Fruit fly (Drosophila melanogaster) whole organism, embryonic: ENCODE results near the gene CG9389.

Experiments used
- Antp ChIP-seq: fragments of 200-800 bp; sonication (Bioruptor generic); optimal IDR thresholded peaks from 3 replicates; lab custom pipeline; 2016; ENCODE audit warnings: missing biosample characterization, missing genetic modification characterization
- Awh ChIP-seq: fragments of 200-800 bp; sonication (Bioruptor generic); IDR thresholded peaks from 2 replicates; pipeline ENCODE4, ENCODE4 v1.3.6; 2022; ENCODE audit warnings: missing biosample characterization, missing genetic modification characterization
- BtbVII ChIP-seq: fragments of 200-800 bp; sonication (Bioruptor generic); optimal IDR thresholded peaks from 3 replicates; lab custom pipeline; 2017; ENCODE audit warnings: missing biosample characterization, mild to moderate bottlenecking, missing genetic modification characterization
- CG1024 ChIP-seq: fragments of 200-800 bp; sonication (Bioruptor generic); IDR thresholded peaks from 2 replicates; pipeline ENCODE4 v1.3.6; 2022; ENCODE audit warnings: missing biosample characterization, missing genetic modification characterization
- CG11723 ChIP-seq: fragments of 200-800 bp; sonication (Bioruptor generic); optimal IDR thresholded peaks from 2 replicates; lab custom pipeline; 2017; ENCODE audit warnings: missing biosample characterization, mild to moderate bottlenecking, missing genetic modification characterization
- CG12219 ChIP-seq: fragments of 200-800 bp; sonication (Bioruptor generic); optimal IDR thresholded peaks from 3 replicates; lab custom pipeline; 2018; ENCODE audit warnings: missing biosample characterization, mild to moderate bottlenecking, missing genetic modification characterization
- CG1233 ChIP-seq: fragments of 200-800 bp; sonication (Bioruptor generic); optimal IDR thresholded peaks from 4 replicates; lab custom pipeline; 2018; ENCODE audit warnings: missing biosample characterization, mild to moderate bottlenecking, missing genetic modification characterization
- CG15514 ChIP-seq: fragments of 200-800 bp; sonication (Bioruptor generic); optimal IDR thresholded peaks from 3 replicates; lab custom pipeline; 2017; ENCODE audit warnings: missing biosample characterization, missing genetic modification characterization, mild to moderate bottlenecking, moderate library complexity, missing genetic modification reagents
- CG15601 ChIP-seq: fragments of 200-800 bp; sonication (Bioruptor generic); optimal IDR thresholded peaks from 3 replicates; lab custom pipeline; 2019; ENCODE audit warnings: missing biosample characterization, mild to moderate bottlenecking, missing genetic modification characterization, moderate library complexity
- CG2875 ChIP-seq: fragments of 200-800 bp; sonication (Bioruptor generic); optimal IDR thresholded peaks from 2 replicates; lab custom pipeline; 2017; ENCODE audit warnings: missing biosample characterization, mild to moderate bottlenecking, missing genetic modification characterization, missing genetic modification reagents
- CG31388 ChIP-seq: fragments of 200-800 bp; sonication (Bioruptor generic); optimal IDR thresholded peaks from 2 replicates; lab custom pipeline; 2016; ENCODE audit warnings: missing biosample characterization, missing genetic modification characterization
- CG31441 ChIP-seq: fragments of 200-800 bp; sonication (Bioruptor generic); IDR thresholded peaks from 2 replicates; pipeline ENCODE4 v1.3.6; 2022; ENCODE audit warnings: missing biosample characterization, missing genetic modification characterization
- CG33557 ChIP-seq: fragments of 200-800 bp; sonication (Bioruptor generic); optimal IDR thresholded peaks from 2 replicates; lab custom pipeline; 2019; ENCODE audit warnings: missing biosample characterization, mild to moderate bottlenecking, missing genetic modification characterization, moderate library complexity
- CG43689 ChIP-seq: fragments of 200-800 bp; sonication (Bioruptor generic); IDR thresholded peaks from 2 replicates; pipeline ENCODE4 v1.3.6; 2022; ENCODE audit warnings: missing biosample characterization, missing genetic modification characterization
- CG4617 ChIP-seq: fragments of 200-800 bp; sonication (Bioruptor generic); optimal IDR thresholded peaks from 3 replicates; lab custom pipeline; 2016; ENCODE audit warnings: missing biosample characterization, missing genetic modification characterization, borderline replicate concordance
- CG6689 ChIP-seq: fragments of 200-800 bp; sonication (Bioruptor generic); IDR thresholded peaks from 2 replicates; pipeline ENCODE4 v1.3.6; 2022; ENCODE audit warnings: missing biosample characterization, missing genetic modification characterization
- CG8478 ChIP-seq: fragments of >200 bp; optimal IDR thresholded peaks from 2 replicates; lab custom pipeline; 2018
- CG9727 ChIP-seq: fragments of 200-800 bp; sonication (Bioruptor generic); optimal IDR thresholded peaks from 3 replicates; lab custom pipeline; 2017; ENCODE audit warnings: missing biosample characterization, mild to moderate bottlenecking, missing genetic modification characterization
- Deaf1 ChIP-seq: fragments of 200-800 bp; optimal IDR thresholded peaks from 3 replicates; lab custom pipeline; 2019; ENCODE audit warnings: missing biosample characterization, mild to moderate bottlenecking, missing genetic modification characterization, moderate library complexity
- Dip3 ChIP-seq: fragments of 200-800 bp; sonication (Bioruptor generic); optimal IDR thresholded peaks from 3 replicates; lab custom pipeline; 2016; ENCODE audit warnings: missing biosample characterization, missing genetic modification characterization
- Ets65A ChIP-seq: fragments of 200-800 bp; sonication (Bioruptor generic); peaks from one replicate; lab custom pipeline; 2016; ENCODE audit warnings: missing biosample characterization, missing genetic modification characterization
- Fer1 ChIP-seq: fragments of 200-800 bp; sonication (Bioruptor generic); optimal IDR thresholded peaks from 2 replicates; lab custom pipeline; 2017; ENCODE audit warnings: missing biosample characterization, mild to moderate bottlenecking, missing genetic modification characterization
- Fer2 ChIP-seq: fragments of 200-800 bp; sonication (Bioruptor generic); optimal IDR thresholded peaks from 2 replicates; lab custom pipeline; 2018; ENCODE audit warnings: missing biosample characterization, mild to moderate bottlenecking, missing genetic modification characterization, moderate library complexity
- Med ChIP-seq: fragments of 200-800 bp; sonication (Bioruptor generic); peaks from one replicate; lab custom pipeline; 2016; ENCODE audit warnings: missing biosample characterization, missing genetic modification characterization, mild to moderate bottlenecking, inconsistent platforms, moderate library complexity
- Pdp1 ChIP-seq, 2 experiments: fragments of 200-800 bp; sonication (Bioruptor generic); optimal IDR thresholded peaks; 3 replicates each; lab custom pipeline; 2016; ENCODE audit warnings: missing biosample characterization in 2 of 2, missing genetic modification characterization in 2 of 2, mild to moderate bottlenecking in 1 of 2, moderate library complexity in 1 of 2
- Sox100B ChIP-seq: fragments of 200-800 bp; sonication (Bioruptor generic); optimal IDR thresholded peaks from 3 replicates; lab custom pipeline; 2018; ENCODE audit warnings: missing biosample characterization, mild to moderate bottlenecking, missing genetic modification characterization
- Tbp ChIP-seq: fragments of >200 bp; optimal IDR thresholded peaks from 2 replicates; lab custom pipeline; 2018; ENCODE audit warnings: missing biosample characterization, missing genetic modification characterization
- abd-A ChIP-seq: fragments of 200-800 bp; sonication (Bioruptor generic); optimal IDR thresholded peaks from 3 replicates; lab custom pipeline; 2019; ENCODE audit warnings: missing biosample characterization, mild to moderate bottlenecking, missing genetic modification characterization, moderate library complexity
- cas ChIP-seq: fragments of 200-800 bp; sonication (Bioruptor generic); IDR thresholded peaks from 2 replicates; pipeline ENCODE4 v1.3.6; 2022; ENCODE audit warnings: missing biosample characterization, missing genetic modification characterization
- chinmo ChIP-seq: fragments of 200-800 bp; sonication (Bioruptor generic); IDR thresholded peaks from 4 replicates; pipeline ENCODE4 v1.3.6; 2022; ENCODE audit warnings: missing biosample characterization, missing genetic modification characterization; ENCODE audit not compliant: partially characterized antibody
- corto ChIP-seq: fragments of 200-800 bp; sonication (Bioruptor generic); optimal IDR thresholded peaks from 2 replicates; lab custom pipeline; 2016; ENCODE audit warnings: missing biosample characterization, mild to moderate bottlenecking, missing genetic modification characterization, moderate library complexity
- croc ChIP-seq: fragments of 200-800 bp; sonication (Bioruptor generic); conservative IDR thresholded peaks from 3 replicates; pipeline ENCODE4 v1.3.6; 2022; ENCODE audit warnings: missing biosample characterization, missing genetic modification characterization
- crol ChIP-seq: fragments of 200-800 bp; sonication (Bioruptor generic); IDR thresholded peaks from 2 replicates; pipeline ENCODE4 v1.3.6; 2022; ENCODE audit warnings: missing biosample characterization, missing genetic modification characterization
- grn ChIP-seq: fragments of 200-800 bp; sonication (Bioruptor generic); optimal IDR thresholded peaks from 3 replicates; lab custom pipeline; 2017; ENCODE audit warnings: missing biosample characterization, missing genetic modification characterization
- kni ChIP-seq: fragments of 200-800 bp; sonication (Bioruptor generic); optimal IDR thresholded peaks from 3 replicates; lab custom pipeline; 2017; ENCODE audit warnings: mild to moderate bottlenecking, missing biosample characterization, missing genetic modification reagents, missing genetic modification characterization
- lilli ChIP-seq: fragments of 200-800 bp; sonication (Bioruptor generic); optimal IDR thresholded peaks from 3 replicates; lab custom pipeline; 2016; ENCODE audit warnings: missing biosample characterization, missing genetic modification characterization
- nom ChIP-seq: fragments of 200-800 bp; sonication (Bioruptor generic); optimal IDR thresholded peaks from 2 replicates; lab custom pipeline; 2017; ENCODE audit warnings: missing biosample characterization, missing genetic modification characterization, mild to moderate bottlenecking, moderate library complexity, missing genetic modification reagents
- pros ChIP-seq: fragments of 200-800 bp; sonication (Bioruptor generic); optimal IDR thresholded peaks from 3 replicates; lab custom pipeline; 2019; ENCODE audit warnings: missing biosample characterization, mild to moderate bottlenecking, missing genetic modification characterization, moderate library complexity
- pzg ChIP-seq: fragments of 200-800 bp; sonication (Bioruptor generic); optimal IDR thresholded peaks from 3 replicates; lab custom pipeline; 2018; ENCODE audit warnings: missing biosample characterization, mild to moderate bottlenecking, missing genetic modification characterization, moderate library complexity
- row ChIP-seq: fragments of 200-800 bp; sonication (Bioruptor generic); IDR thresholded peaks from 3 replicates; pipeline ENCODE4 v1.3.6; 2022; ENCODE audit warnings: missing biosample characterization, missing genetic modification characterization
- sd ChIP-seq: fragments of 200-800 bp; sonication (Bioruptor generic); optimal IDR thresholded peaks from 3 replicates; lab custom pipeline; 2018; ENCODE audit warnings: missing biosample characterization, mild to moderate bottlenecking, missing genetic modification characterization, moderate library complexity
- sens ChIP-seq: fragments of 200-800 bp; sonication (Bioruptor generic); peaks from one replicate; lab custom pipeline; 2016; ENCODE audit warnings: missing biosample characterization, missing genetic modification characterization
- slp2 ChIP-seq: fragments of 200-800 bp; sonication (Bioruptor generic); optimal IDR thresholded peaks from 2 replicates; lab custom pipeline; 2016; ENCODE audit warnings: missing biosample characterization, missing genetic modification characterization
- zf30C ChIP-seq: fragments of 200-800 bp; sonication (Bioruptor generic); optimal IDR thresholded peaks from 3 replicates; lab custom pipeline; 2018; ENCODE audit warnings: missing biosample characterization, mild to moderate bottlenecking, missing genetic modification characterization

The CG9389 gene

dm6 chr3L:21256062-21257023 lies 14.0 kb downstream of the CG9389 start (continued):
- no peak for TF ChIP-seq CG4617 (GFP tag; lab: Kevin White, UChicago)
- peak in 1 of 2 experiments; percentile 8 for TF ChIP-seq Pdp1 (GFP tag; optimal IDR thresholded peaks at IDR 0.05; lab: Kevin White, UChicago)
- TF ChIP-seq CG2875 (GFP tag; lab: Kevin White, UChicago), result no peak
- peak; percentile 14 for TF ChIP-seq corto (GFP tag; lab: Kevin White, UChicago)
- TF ChIP-seq Deaf1 (tag; lab: Kevin White, UChicago), result peak; percentile 16
- TF ChIP-seq pros, result peak; percentile 10
- 0 out of 4 replicates have a peak, but pooled peaks have one; percentile 25 for TF ChIP-seq chinmo (GFP tag; lab: Robert Waterston, UW)
- no peak for TF ChIP-seq CG31441 (GFP tag; lab: Robert Waterston, UW)
- peak; percentile 62; the same call in 1 of the 2 replicates for TF ChIP-seq Awh (GFP tag; lab: Robert Waterston, UW)
- TF ChIP-seq zf30C (GFP tag; lab: Kevin White, UChicago), result no peak
- TF ChIP-seq CG11723 (GFP tag; lab: Kevin White, UChicago), result no peak
- peak; percentile 69 for TF ChIP-seq kni (GFP tag; lab: Kevin White, UChicago)
- no peak for TF ChIP-seq CG31388 (GFP tag; lab: Kevin White, UChicago)
- no peak for TF ChIP-seq Fer1
- TF ChIP-seq CG8478, result no peak
- TF ChIP-seq Tbp (GFP tag; lab: Kevin White, UChicago), result no peak
- no peak for TF ChIP-seq CG9727 (GFP tag; lab: Kevin White, UChicago)
- TF ChIP-seq Dip3 (GFP tag; lab: Kevin White, UChicago), result no peak
- TF ChIP-seq Fer2, result no peak
- TF ChIP-seq lilli, result no peak
- TF ChIP-seq CG1233 (GFP tag; lab: Kevin White, UChicago), result no peak
- no peak for TF ChIP-seq BtbVII
- peak; percentile 93 for TF ChIP-seq grn (GFP tag; lab: Kevin White, UChicago)
- peak; percentile 38 for TF ChIP-seq Med (GFP tag; lab: Kevin White, UChicago)
- no peak for TF ChIP-seq CG15601 (tag; lab: Kevin White, UChicago)
- no peak for TF ChIP-seq CG15514
- TF ChIP-seq abd-A, result peak; percentile 81
- TF ChIP-seq Antp (GFP tag; lab: Kevin White, UChicago), result no peak
- TF ChIP-seq pzg, result no peak
- no peak for TF ChIP-seq CG6689
- peak; percentile 20 for TF ChIP-seq Sox100B (GFP tag; lab: Kevin White, UChicago)
- TF ChIP-seq CG12219, result no peak
- TF ChIP-seq CG43689, result no peak
- peak; percentile 58 for TF ChIP-seq crol
- TF ChIP-seq sd (tag; lab: Kevin White, UChicago), result peak; percentile 78
- TF ChIP-seq sens, result no peak

dm6 chr3L:21254524-21254972 lies 15.8 kb downstream of the CG9389 start:
- TF ChIP-seq croc (GFP tag; lab: Robert Waterston, UW) (no peak), CG1024 (no peak), slp2 (GFP tag; lab: Kevin White, UChicago) (no peak), CG33557 (GFP tag; lab: Kevin White, UChicago) (no peak), cas (GFP tag; lab: Robert Waterston, UW) (no peak), Ets65A (peak; percentile 74), row (GFP tag; lab: Robert Waterston, UW) (no peak), nom (peak; percentile 5)
- TF ChIP-seq, all 482 proteins: peak for 2
